Worm (Caenorhabditis elegans): ENCODE measurements around the gene F56F11.1.

ce11 chrIII:2869512-2869911, 22.0 kb upstream of the F56F11.1 start:
- TF ChIP-seq ama-1 (optimal IDR thresholded peaks at IDR 0.05) (no peak), ceh-13 (GFP tag; optimal IDR thresholded peaks at IDR 0.05) (no peak), hmbx-1 (tag; optimal IDR thresholded peaks at IDR 0.05) (no peak), tbx-37 (GFP tag; conservative IDR thresholded peaks at IDR 0.05) (no peak), pes-1 (GFP tag; IDR thresholded peaks at IDR 0.05) (no peak), scrt-1 (GFP tag; IDR thresholded peaks at IDR 0.05) (no peak), ceh-36 (tag; optimal IDR thresholded peaks at IDR 0.05) (no peak)

Measured in whole organism, early embryonic.